Worm (Caenorhabditis elegans) whole organism, L2 larva: ENCODE measurements around the gene fbxb-10.
A peak's percentile ranks its signal among the peaks of the same experiment; 100 is the strongest.

Experiments used
- C34F6.9 ChIP-seq: fragments of 150-350 bp; optimal IDR thresholded peaks from 2 replicates; lab custom pipeline; 2014; ENCODE audit warnings: missing biosample characterization, missing genetic modification characterization
- F13H6.1 ChIP-seq: sonication (generic microtip); optimal IDR thresholded peaks from 2 replicates; lab custom pipeline; 2016; ENCODE audit warnings: missing genetic modification characterization, missing compliant biosample characterization
- Y55F3AM.14 ChIP-seq: fragments of 200-800 bp; sonication (Bioruptor generic); optimal IDR thresholded peaks from 2 replicates; lab custom pipeline; 2018; ENCODE audit warnings: mild to moderate bottlenecking, missing genetic modification characterization, missing compliant biosample characterization
- ZK546.5 ChIP-seq: sonication (generic microtip); optimal IDR thresholded peaks from 2 replicates; lab custom pipeline; 2017; ENCODE audit warnings: missing biosample characterization, missing genetic modification characterization
- alr-1 ChIP-seq: fragments of 150-350 bp; optimal IDR thresholded peaks from 2 replicates; lab custom pipeline; 2014; ENCODE audit warnings: missing biosample characterization, missing genetic modification characterization
- ama-1 ChIP-seq: fragments of 150-350 bp; optimal IDR thresholded peaks from 2 replicates; lab custom pipeline; 2018; ENCODE audit warnings: inconsistent platforms
- blmp-1 ChIP-seq: sonication (generic microtip); optimal IDR thresholded peaks from 2 replicates; lab custom pipeline; 2017; ENCODE audit warnings: missing genetic modification characterization, mild to moderate bottlenecking, missing compliant biosample characterization, antibody characterized with exemption, moderate library complexity; ENCODE audit not compliant: insufficient read depth
- ceh-82 ChIP-seq: fragments of 150-350 bp; optimal IDR thresholded peaks from 2 replicates; lab custom pipeline; 2014; ENCODE audit warnings: missing biosample characterization, missing genetic modification characterization
- crh-2 ChIP-seq: sonication (generic microtip); optimal IDR thresholded peaks from 2 replicates; lab custom pipeline; 2017; ENCODE audit warnings: missing biosample characterization, missing genetic modification characterization
- dmd-4 ChIP-seq: sonication (generic microtip); optimal IDR thresholded peaks from 2 replicates; lab custom pipeline; 2017; ENCODE audit warnings: missing biosample characterization, missing genetic modification characterization
- egl-27 ChIP-seq: sonication (generic microtip); optimal IDR thresholded peaks from 3 replicates; lab custom pipeline; 2017; ENCODE audit warnings: missing biosample characterization, missing genetic modification reagents, missing genetic modification characterization
- elt-1 ChIP-seq: fragments of 150-350 bp; optimal IDR thresholded peaks from 2 replicates; lab custom pipeline; 2014; ENCODE audit warnings: missing biosample characterization, missing genetic modification characterization
- fos-1 ChIP-seq: fragments of 150-350 bp; optimal IDR thresholded peaks from 2 replicates; lab custom pipeline; 2014; ENCODE audit warnings: missing biosample characterization, missing genetic modification characterization
- gmeb-1 ChIP-seq: fragments of 150-350 bp; optimal IDR thresholded peaks from 2 replicates; lab custom pipeline; 2014; ENCODE audit warnings: missing biosample characterization, missing genetic modification characterization
- lin-11 ChIP-seq: fragments of 150-350 bp; sonication (generic microtip); optimal IDR thresholded peaks from 2 replicates; lab custom pipeline; 2014; ENCODE audit warnings: missing biosample characterization, missing genetic modification characterization, inconsistent platforms, mixed read lengths
- lin-13 ChIP-seq: fragments of 150-350 bp; optimal IDR thresholded peaks from 2 replicates; lab custom pipeline; 2014; ENCODE audit warnings: missing biosample characterization, missing genetic modification reagents, missing genetic modification characterization
- lsy-2 ChIP-seq, 2 experiments: fragments of 150-350 bp in 1 of 2; sonication (generic microtip) in 1 of 2; optimal IDR thresholded peaks; 2 replicates each; lab custom pipeline; 2014 to 2017; ENCODE audit warnings: missing biosample characterization in 2 of 2, missing genetic modification characterization in 2 of 2
- mbf-1 ChIP-seq: sonication (generic microtip); optimal IDR thresholded peaks from 2 replicates; lab custom pipeline; 2017; ENCODE audit warnings: missing biosample characterization, missing genetic modification characterization
- nhr-10 ChIP-seq: sonication (generic microtip); optimal IDR thresholded peaks from 2 replicates; lab custom pipeline; 2017; ENCODE audit warnings: missing biosample characterization, missing genetic modification characterization
- nhr-129 ChIP-seq: fragments of 150-350 bp; optimal IDR thresholded peaks from 2 replicates; lab custom pipeline; 2014; ENCODE audit warnings: missing biosample characterization, missing genetic modification characterization
- nhr-21 ChIP-seq: fragments of 150-350 bp; optimal IDR thresholded peaks from 2 replicates; lab custom pipeline; 2014; ENCODE audit warnings: missing biosample characterization, missing genetic modification characterization
- nhr-23 ChIP-seq: fragments of 150-350 bp; optimal IDR thresholded peaks from 2 replicates; lab custom pipeline; 2014; ENCODE audit warnings: missing biosample characterization, missing genetic modification reagents, missing genetic modification characterization
- nhr-237 ChIP-seq: fragments of 150-350 bp; optimal IDR thresholded peaks from 2 replicates; lab custom pipeline; 2014; ENCODE audit warnings: missing biosample characterization, missing genetic modification characterization
- nhr-6 ChIP-seq: fragments of 150-350 bp; optimal IDR thresholded peaks from 2 replicates; lab custom pipeline; 2014; ENCODE audit warnings: missing biosample characterization, missing genetic modification characterization
- nhr-77 ChIP-seq: fragments of 150-350 bp; optimal IDR thresholded peaks from 2 replicates; lab custom pipeline; 2014; ENCODE audit warnings: missing biosample characterization, missing genetic modification characterization
- peb-1 ChIP-seq: fragments of 150-350 bp; optimal IDR thresholded peaks from 2 replicates; lab custom pipeline; 2014; ENCODE audit warnings: missing biosample characterization, missing genetic modification characterization
- sem-4 ChIP-seq: fragments of 150-350 bp; optimal IDR thresholded peaks from 2 replicates; lab custom pipeline; 2014; ENCODE audit warnings: missing biosample characterization, missing genetic modification reagents, missing genetic modification characterization
- sma-3 ChIP-seq: sonication (generic microtip); optimal IDR thresholded peaks from 2 replicates; lab custom pipeline; 2016; ENCODE audit warnings: missing genetic modification reagents, missing genetic modification characterization, missing compliant biosample characterization
- sma-9 ChIP-seq, 2 experiments: fragments of 150-350 bp in 1 of 2; sonication (generic microtip) in 1 of 2; optimal IDR thresholded peaks; 2 replicates each; lab custom pipeline; 2014 to 2016; ENCODE audit warnings: missing genetic modification characterization in 2 of 2, mild to moderate bottlenecking in 1 of 2, missing biosample characterization in 1 of 2, missing compliant biosample characterization in 1 of 2, missing genetic modification reagents in 1 of 2, moderate library complexity in 1 of 2
- unc-39 ChIP-seq: fragments of 150-350 bp; optimal IDR thresholded peaks from 2 replicates; lab custom pipeline; 2014; ENCODE audit warnings: missing biosample characterization, missing genetic modification characterization
- unc-55 ChIP-seq: fragments of 150-350 bp; sonication (generic microtip); optimal IDR thresholded peaks from 3 replicates; lab custom pipeline; 2014; ENCODE audit warnings: missing biosample characterization, missing genetic modification reagents, missing genetic modification characterization
- unc-62 ChIP-seq: fragments of 150-350 bp; optimal IDR thresholded peaks from 2 replicates; lab custom pipeline; 2014; ENCODE audit warnings: missing biosample characterization, missing genetic modification reagents, missing genetic modification characterization
- zag-1 ChIP-seq: fragments of 150-350 bp; optimal IDR thresholded peaks from 2 replicates; lab custom pipeline; 2014; ENCODE audit warnings: missing biosample characterization, missing genetic modification characterization
- ztf-1 ChIP-seq: fragments of 200-800 bp; sonication (Bioruptor generic); conservative IDR thresholded peaks from 2 replicates; pipeline ENCODE4 v1.3.6; 2022; ENCODE audit warnings: missing genetic modification characterization, missing compliant biosample characterization
- ztf-11 ChIP-seq: sonication (generic microtip); optimal IDR thresholded peaks from 2 replicates; lab custom pipeline; 2017; ENCODE audit warnings: missing biosample characterization, missing genetic modification characterization

Gene fbxb-10

DNA sequence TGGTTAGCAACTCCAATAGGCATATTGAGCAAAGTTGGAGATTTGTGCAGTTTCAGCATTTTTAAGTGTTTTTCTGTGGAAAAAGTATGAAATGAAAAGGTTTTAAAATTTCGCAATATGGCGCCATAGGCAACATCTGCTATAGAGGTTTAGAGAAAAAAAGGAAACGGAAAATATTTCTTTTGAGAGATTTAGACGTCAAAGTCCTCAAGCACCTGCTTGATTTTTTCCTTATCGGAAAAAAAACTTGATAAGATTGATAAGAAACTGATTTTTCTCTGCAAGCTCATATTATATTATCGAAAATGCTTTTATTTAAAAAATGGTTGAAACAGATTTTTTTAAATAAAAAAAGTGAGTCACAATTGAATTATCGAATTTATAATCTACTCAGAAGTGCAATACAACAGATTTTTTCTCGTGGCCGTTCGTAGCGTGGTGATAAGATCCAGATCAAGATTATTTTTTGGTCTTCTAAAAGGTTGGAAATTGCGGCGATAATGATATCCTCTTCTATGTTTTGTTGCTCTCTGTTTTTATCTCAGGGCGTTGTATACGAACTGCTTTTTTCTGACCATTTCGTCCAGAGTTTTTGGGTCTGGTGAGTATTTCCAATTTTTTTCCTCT is 1.9 kb upstream of the fbxb-10 start, which contains the start of gene fbxc-19:
Gene fbxc-19 (plus strand): TSS at position 536 of the 627 bp plus-strand sequence.
- peak; percentile 97 for TF ChIP-seq fos-1 (tag; lab: Kevin White, UChicago)
- TF ChIP-seq unc-55 (GFP tag; lab: Kevin White, UChicago): peak; percentile 71
- no peak for TF ChIP-seq mbf-1
- peak; percentile 87 for TF ChIP-seq C34F6.9 (tag; lab: Kevin White, UChicago)
- TF ChIP-seq nhr-21 (tag; lab: Kevin White, UChicago): peak; percentile 29
- peak; percentile 75 for TF ChIP-seq gmeb-1 (tag; lab: Kevin White, UChicago)
- peak; percentile 100 for TF ChIP-seq nhr-129
- TF ChIP-seq unc-39 (tag; lab: Kevin White, UChicago): no peak
- no peak for TF ChIP-seq alr-1 (tag; lab: Kevin White, UChicago)
- TF ChIP-seq sma-9 (GFP tag; optimal IDR thresholded peaks at IDR 0.05; lab: Kevin White, UChicago): peak; percentile 82
- no peak for TF ChIP-seq sma-9 (tag; optimal IDR thresholded peaks at IDR 0.05; lab: Kevin White, UChicago)
- peak; percentile 75 for TF ChIP-seq crh-2
- peak; percentile 45 for TF ChIP-seq egl-27 (tag; lab: Kevin White, UChicago)
- peak; percentile 46 to 75 for TF ChIP-seq lsy-2 (tag; optimal IDR thresholded peaks at IDR 0.05; lab: Kevin White, UChicago)
- TF ChIP-seq F13H6.1: peak; percentile 44

- TF ChIP-seq ztf-11 (no peak), lin-11 (tag; lab: Kevin White, UChicago) (no peak), crh-2 (no peak), fos-1 (tag; lab: Kevin White, UChicago) (no peak), unc-62 (no peak), peb-1 (no peak), nhr-10 (tag; lab: Kevin White, UChicago) (no peak), mbf-1 (no peak), nhr-23 (no peak), nhr-6 (tag; lab: Kevin White, UChicago) (no peak), egl-27 (tag; lab: Kevin White, UChicago) (no peak)
- TF ChIP-seq, all 48 proteins: peak for 0
Measured at ce11 chrII:1816053-1816452, 2.1 kb downstream of the fbxb-10 start.

- TF ChIP-seq nhr-10 (tag; lab: Kevin White, UChicago): no peak
- TF ChIP-seq ama-1 (lab: Kevin White, UChicago): no peak
- peak; percentile 8 for TF ChIP-seq unc-55 (GFP tag; lab: Kevin White, UChicago)
- no peak for TF ChIP-seq Y55F3AM.14 (GFP tag; lab: Kevin White, UChicago)
- no peak for TF ChIP-seq lin-13 (GFP tag; lab: Kevin White, UChicago)
- TF ChIP-seq, all 48 proteins: peak for 1
Measured at ce11 chrII:1808217-1808616, 10.0 kb downstream of the fbxb-10 start, which contains the start of gene C08F1.8. Gene C08F1.8, minus strand, starts transcription at chrII:1808317.

- no peak for TF ChIP-seq nhr-77 (tag; lab: Kevin White, UChicago)
- no peak for TF ChIP-seq nhr-6 (tag; lab: Kevin White, UChicago)
- no peak for TF ChIP-seq ztf-1 (GFP tag; lab: Robert Waterston, UW)
- TF ChIP-seq dmd-4 (tag; lab: Kevin White, UChicago): no peak
- no peak for TF ChIP-seq unc-55 (GFP tag; lab: Kevin White, UChicago)
- TF ChIP-seq, all 48 proteins: peak for 0
Measured at ce11 chrII:1806358-1806757, 11.8 kb downstream of the fbxb-10 start, which contains the start of gene C08F1.12. Gene C08F1.12, minus strand, starts transcription at chrII:1806458.

- no peak for TF ChIP-seq blmp-1 (tag; lab: Kevin White, UChicago)
- no peak for TF ChIP-seq sem-4 (tag; lab: Kevin White, UChicago)
- no peak for TF ChIP-seq lin-11 (tag; lab: Kevin White, UChicago)
- TF ChIP-seq nhr-10 (tag; lab: Kevin White, UChicago): no peak
- no peak for TF ChIP-seq ama-1 (lab: Kevin White, UChicago)
- TF ChIP-seq alr-1 (tag; lab: Kevin White, UChicago): no peak
- no peak for TF ChIP-seq egl-27 (tag; lab: Kevin White, UChicago)
- no peak for TF ChIP-seq zag-1
- TF ChIP-seq unc-39 (tag; lab: Kevin White, UChicago): no peak
- TF ChIP-seq sma-3 (GFP tag; lab: Kevin White, UChicago): no peak
- TF ChIP-seq ceh-82 (tag; lab: Kevin White, UChicago): no peak
- TF ChIP-seq elt-1 (tag; lab: Kevin White, UChicago): no peak
- TF ChIP-seq unc-55 (GFP tag; lab: Kevin White, UChicago): no peak
- no peak for TF ChIP-seq peb-1
- no peak for TF ChIP-seq nhr-77 (tag; lab: Kevin White, UChicago)
- TF ChIP-seq nhr-237 (tag; lab: Kevin White, UChicago): no peak
- no peak for TF ChIP-seq F13H6.1
- no peak for TF ChIP-seq sma-9 (GFP tag; optimal IDR thresholded peaks at IDR 0.05; lab: Kevin White, UChicago)
- TF ChIP-seq sma-9 (tag; optimal IDR thresholded peaks at IDR 0.05; lab: Kevin White, UChicago): no peak
- TF ChIP-seq mbf-1: no peak
- no peak for TF ChIP-seq ZK546.5
Measured at ce11 chrII:1788087-1788486, 30.1 kb downstream of the fbxb-10 start, which contains the start of the genes C08F1.6 and fbxb-13. Gene C08F1.6, minus strand, starts transcription at chrII:1788187. Gene fbxb-13, plus strand, starts transcription at chrII:1788277.
